Worm (Caenorhabditis elegans) whole organism, L3 larva: Measurements from ENCODE around the gene taf-6.1.

ENCODE experiments used
- R02D3.7 ChIP-seq: fragments of 150-350 bp; optimal IDR thresholded peaks from 2 replicates; lab custom pipeline; 2014; ENCODE audit warnings: missing biosample characterization, missing genetic modification characterization
- ceh-28 ChIP-seq: fragments of 150-350 bp; optimal IDR thresholded peaks from 2 replicates; lab custom pipeline; 2014; ENCODE audit warnings: missing biosample characterization, missing genetic modification reagents, missing genetic modification characterization
- ceh-9 ChIP-seq: sonication (generic microtip); optimal IDR thresholded peaks from 2 replicates; lab custom pipeline; 2018; ENCODE audit warnings: missing biosample characterization, missing genetic modification characterization
- egl-27 ChIP-seq: sonication (generic microtip); optimal IDR thresholded peaks from 4 replicates; lab custom pipeline; 2017; ENCODE audit warnings: missing biosample characterization, missing genetic modification reagents, missing genetic modification characterization
- elt-2 ChIP-seq: sonication (generic microtip); optimal IDR thresholded peaks from 2 replicates; lab custom pipeline; 2016; ENCODE audit warnings: missing genetic modification reagents, mild to moderate bottlenecking, missing genetic modification characterization, missing compliant biosample characterization
- fkh-10 ChIP-seq: sonication (generic microtip); optimal IDR thresholded peaks from 2 replicates; lab custom pipeline; 2017; ENCODE audit warnings: missing biosample characterization, missing genetic modification reagents, missing genetic modification characterization
- hmg-11 ChIP-seq: sonication (generic microtip); optimal IDR thresholded peaks from 2 replicates; lab custom pipeline; 2016; ENCODE audit warnings: missing genetic modification characterization, missing compliant biosample characterization
- jun-1 ChIP-seq: fragments of 150-350 bp; optimal IDR thresholded peaks from 2 replicates; lab custom pipeline; 2014; ENCODE audit warnings: missing biosample characterization, missing genetic modification reagents, missing genetic modification characterization
- nhr-237 ChIP-seq: fragments of 150-350 bp; optimal IDR thresholded peaks from 2 replicates; lab custom pipeline; 2014; ENCODE audit warnings: missing biosample characterization, missing genetic modification characterization
- nhr-28 ChIP-seq: fragments of 150-350 bp; optimal IDR thresholded peaks from 2 replicates; lab custom pipeline; 2014; ENCODE audit warnings: missing biosample characterization, missing genetic modification characterization
- nhr-43 ChIP-seq: sonication (generic microtip); optimal IDR thresholded peaks from 2 replicates; lab custom pipeline; 2016; ENCODE audit warnings: mild to moderate bottlenecking, missing genetic modification characterization, missing compliant biosample characterization; ENCODE audit not compliant: poor library complexity, severe bottlenecking
- nhr-67 ChIP-seq: fragments of 150-350 bp; optimal IDR thresholded peaks from 2 replicates; lab custom pipeline; 2014; ENCODE audit warnings: missing biosample characterization, missing genetic modification characterization
- nhr-76 ChIP-seq: fragments of 150-350 bp; sonication (generic microtip); optimal IDR thresholded peaks from 5 replicates; lab custom pipeline; 2014; ENCODE audit warnings: missing biosample characterization, missing genetic modification characterization
- nhr-77 ChIP-seq: fragments of 150-350 bp; optimal IDR thresholded peaks from 2 replicates; lab custom pipeline; 2014; ENCODE audit warnings: missing biosample characterization, missing genetic modification characterization
- pha-4 ChIP-seq: fragments of 150-350 bp; optimal IDR thresholded peaks from 2 replicates; lab custom pipeline; 2014; ENCODE audit warnings: missing biosample characterization, missing genetic modification reagents, missing genetic modification characterization
- unc-39 ChIP-seq: sonication (generic microtip); optimal IDR thresholded peaks from 4 replicates; lab custom pipeline; 2017; ENCODE audit warnings: missing biosample characterization, missing genetic modification characterization

The taf-6.1 gene

DNA sequence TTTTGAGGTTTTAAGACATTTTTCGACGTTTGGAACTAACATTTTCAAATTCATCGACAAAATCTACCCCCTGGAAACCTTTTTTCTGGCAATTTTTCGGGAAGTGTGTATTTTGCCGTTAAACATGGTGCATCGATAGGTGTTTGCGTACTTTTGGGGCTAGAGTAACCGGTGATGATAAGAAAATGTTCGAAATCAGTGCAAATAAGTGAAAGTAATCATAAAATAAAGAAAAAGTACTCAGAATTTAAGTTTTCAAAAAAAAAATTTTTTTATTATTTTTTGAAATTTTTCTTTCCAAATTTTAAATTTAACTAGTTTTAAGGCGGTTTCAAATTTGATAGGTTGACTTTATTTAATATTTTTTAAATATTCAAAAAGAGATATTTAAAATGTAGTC lies 51.4 kb downstream of the taf-6.1 start, which contains the start of gene nas-27:
nas-27 (minus strand) TSS at position 101 of the 400 bp plus-strand sequence.
- TF ChIP-seq hmg-11 (tag; lab: Kevin White, UChicago) (no peak), jun-1 (tag; lab: Kevin White, UChicago) (no peak), pha-4 (tag; lab: Kevin White, UChicago) (no peak), unc-39 (tag; lab: Kevin White, UChicago) (no peak), nhr-43 (tag; lab: Kevin White, UChicago) (no peak), elt-2 (no peak), nhr-67 (tag; lab: Kevin White, UChicago) (no peak), nhr-237 (tag; lab: Kevin White, UChicago) (no peak), fkh-10 (GFP tag; lab: Kevin White, UChicago) (no peak), nhr-77 (no peak), ceh-9 (no peak), ceh-28 (no peak), nhr-28 (tag; lab: Kevin White, UChicago) (no peak), R02D3.7 (no peak), egl-27 (tag; lab: Kevin White, UChicago) (no peak), nhr-76 (tag; lab: Kevin White, UChicago) (no peak)
